Comparison of ENCODE assay signal across 1 fruit fly cellular context in the genomic region with DNA sequence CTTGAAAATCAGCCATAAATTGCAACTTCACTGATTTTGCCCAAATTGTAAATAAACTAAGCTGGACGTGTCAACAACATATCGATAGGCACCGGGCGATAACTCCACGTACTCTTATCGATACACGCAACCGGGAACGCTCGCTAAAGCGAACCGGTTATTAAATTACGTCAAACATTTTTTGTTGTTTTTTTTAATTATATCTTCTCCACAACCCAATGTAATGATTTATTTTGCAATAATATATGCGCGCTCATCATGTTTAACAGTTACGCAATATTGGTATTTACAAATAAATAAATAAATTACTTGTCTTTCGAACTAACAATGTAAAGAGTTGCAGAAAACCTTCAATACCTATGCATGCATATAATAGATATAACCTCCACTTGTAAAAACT.
TF ChIP-seq lines count a peak whose summit lies in the region.

A gene (minus strand): TSS at position 66 of the 400 bp plus-strand sequence.

TF ChIP-seq in whole organism, embryonic, 481 proteins besides CTCF, POLR2A, EP300 and RAD21 (continued from another document):
- TF ChIP-seq hb (GFP tag; IDR thresholded peaks at IDR 0.05; lab: Robert Waterston, UW; ENCODE audit: partially characterized antibody), result peak; percentile 85
- peak; percentile 26 for TF ChIP-seq lbe (GFP tag; optimal IDR thresholded peaks at IDR 0.05; lab: Kevin White, UChicago)
- no peak for TF ChIP-seq sim (GFP tag; IDR thresholded peaks at IDR 0.05; lab: Robert Waterston, UW)
- TF ChIP-seq aop (GFP tag; IDR thresholded peaks at IDR 0.05; lab: Robert Waterston, UW), result no peak
- TF ChIP-seq CG42726 (GFP tag; IDR thresholded peaks at IDR 0.05; lab: Robert Waterston, UW; ENCODE audit: partially characterized antibody), result peak; percentile 29; the same call in 1 of the 2 replicates
- peak; percentile 90 for TF ChIP-seq Dll (GFP tag; IDR thresholded peaks at IDR 0.05; lab: Robert Waterston, UW; ENCODE audit: partially characterized antibody)
- no peak for TF ChIP-seq Bteb2 (GFP tag; optimal IDR thresholded peaks at IDR 0.05; lab: Kevin White, UChicago)
- TF ChIP-seq CG4360 (GFP tag; IDR thresholded peaks at IDR 0.05; lab: Robert Waterston, UW), result peak; percentile 53; the same call in 1 of the 2 replicates
- TF ChIP-seq Fer3 (tag; optimal IDR thresholded peaks at IDR 0.05; lab: Kevin White, UChicago), result peak; percentile 31
- TF ChIP-seq CG3995 (GFP tag; optimal IDR thresholded peaks at IDR 0.05; lab: Kevin White, UChicago), result no peak
- peak; percentile 50; the same call in 1 of the 2 replicates for TF ChIP-seq lmd (GFP tag; IDR thresholded peaks at IDR 0.05; lab: Robert Waterston, UW)
- TF ChIP-seq slbo (GFP tag; IDR thresholded peaks at IDR 0.05; lab: Robert Waterston, UW), result no peak
- TF ChIP-seq Deaf1 (tag; optimal IDR thresholded peaks at IDR 0.05; lab: Kevin White, UChicago), result no peak
- peak; percentile 51 for TF ChIP-seq lab (GFP tag; optimal IDR thresholded peaks at IDR 0.05; lab: Kevin White, UChicago)
- TF ChIP-seq CG4730 (GFP tag; IDR thresholded peaks at IDR 0.05; lab: Robert Waterston, UW), result peak; percentile 24; the same call in 1 of the 2 replicates
- peak; percentile 76 for TF ChIP-seq CG16813 (GFP tag; IDR thresholded peaks at IDR 0.05; lab: Robert Waterston, UW; ENCODE audit: partially characterized antibody)
- TF ChIP-seq sob (GFP tag; IDR thresholded peaks at IDR 0.05; lab: Robert Waterston, UW), result peak; percentile 62
- TF ChIP-seq CG2199 (GFP tag; IDR thresholded peaks at IDR 0.05; lab: Robert Waterston, UW), result 0 out of 3 replicates have a peak, but pooled peaks have one; percentile 48
- peak; percentile 7 for TF ChIP-seq PHDP (tag; optimal IDR thresholded peaks at IDR 0.05; lab: Kevin White, UChicago)
- 0 out of 2 replicates have a peak, but pooled peaks have one; percentile 29 for TF ChIP-seq ara (GFP tag; IDR thresholded peaks at IDR 0.05; lab: Robert Waterston, UW)
- TF ChIP-seq Med (GFP tag; lab: Kevin White, UChicago), result peak; percentile 84
- TF ChIP-seq pb (GFP tag; optimal IDR thresholded peaks at IDR 0.05; lab: Kevin White, UChicago), result peak; percentile 7
- peak; percentile 71 for TF ChIP-seq nerfin-2 (GFP tag; IDR thresholded peaks at IDR 0.05; lab: Robert Waterston, UW; ENCODE audit: partially characterized antibody)
- TF ChIP-seq CG13287 (GFP tag; IDR thresholded peaks at IDR 0.05; lab: Robert Waterston, UW; ENCODE audit: partially characterized antibody), result peak; percentile 91
- TF ChIP-seq sd (tag; optimal IDR thresholded peaks at IDR 0.05; lab: Kevin White, UChicago), result no peak
- no peak for TF ChIP-seq gro (GFP tag; optimal IDR thresholded peaks at IDR 0.05; lab: Kevin White, UChicago)
- no peak for TF ChIP-seq Trl (optimal IDR thresholded peaks at IDR 0.05; lab: Kevin White, UChicago)
- TF ChIP-seq Trl (GFP tag; optimal IDR thresholded peaks at IDR 0.05; lab: Kevin White, UChicago), result peak; percentile 11
- peak; percentile 92 for TF ChIP-seq Dref (GFP tag; IDR thresholded peaks at IDR 0.05; lab: Robert Waterston, UW)
- 0 out of 2 replicates have a peak, but pooled peaks have one; percentile 8 for TF ChIP-seq CG11085 (GFP tag; IDR thresholded peaks at IDR 0.05; lab: Robert Waterston, UW)
- TF ChIP-seq CG7839 (tag; optimal IDR thresholded peaks at IDR 0.05; lab: Kevin White, UChicago), result peak; percentile 44
- peak; percentile 20 for TF ChIP-seq CG30403 (GFP tag; optimal IDR thresholded peaks at IDR 0.05; lab: Kevin White, UChicago)
- no peak for TF ChIP-seq toy (GFP tag; IDR thresholded peaks at IDR 0.05; lab: Robert Waterston, UW)
- TF ChIP-seq CG2129 (GFP tag; IDR thresholded peaks at IDR 0.05; lab: Robert Waterston, UW; ENCODE audit: partially characterized antibody), result peak; percentile 70
- TF ChIP-seq CG6683 (GFP tag; optimal IDR thresholded peaks at IDR 0.05; lab: Kevin White, UChicago), result no peak
- no peak for TF ChIP-seq prd (optimal IDR thresholded peaks at IDR 0.05; lab: Kevin White, UChicago)
- peak; percentile 48 for TF ChIP-seq prd (GFP tag; IDR thresholded peaks at IDR 0.05; lab: Robert Waterston, UW)
- TF ChIP-seq zfh2 (GFP tag; optimal IDR thresholded peaks at IDR 0.05; lab: Kevin White, UChicago), result peak; percentile 10
- peak in 1 of 2 experiments; percentile 88 for TF ChIP-seq Pdp1 (GFP tag; optimal IDR thresholded peaks at IDR 0.05; lab: Kevin White, UChicago)
- TF ChIP-seq CG33557 (GFP tag; optimal IDR thresholded peaks at IDR 0.05; lab: Kevin White, UChicago), result peak; percentile 11
- peak; percentile 30 for TF ChIP-seq tin (GFP tag; optimal IDR thresholded peaks at IDR 0.05; lab: Kevin White, UChicago)
- TF ChIP-seq CG7987 (GFP tag; optimal IDR thresholded peaks at IDR 0.05; lab: Kevin White, UChicago), result peak; percentile 11
- TF ChIP-seq CG4424 (GFP tag; optimal IDR thresholded peaks at IDR 0.05; lab: Kevin White, UChicago), result peak; percentile 41
- TF ChIP-seq stc (GFP tag; IDR thresholded peaks at IDR 0.05; lab: Robert Waterston, UW), result peak; percentile 43; the same call in 1 of the 2 replicates
- peak; percentile 25 for TF ChIP-seq CG14710 (tag; optimal IDR thresholded peaks at IDR 0.05; lab: Kevin White, UChicago)
- no peak for TF ChIP-seq pum (GFP tag; optimal IDR thresholded peaks at IDR 0.05; lab: Kevin White, UChicago)
- no peak for TF ChIP-seq CG17829 (tag; optimal IDR thresholded peaks at IDR 0.05; lab: Kevin White, UChicago)
- peak; percentile 14 for TF ChIP-seq CG4854 (GFP tag; optimal IDR thresholded peaks at IDR 0.05; lab: Kevin White, UChicago)
- TF ChIP-seq unpg (GFP tag; optimal IDR thresholded peaks at IDR 0.05; lab: Kevin White, UChicago), result peak; percentile 9
- TF ChIP-seq bab2 (GFP tag; optimal IDR thresholded peaks at IDR 0.05; lab: Kevin White, UChicago), result no peak
- peak; percentile 35; the same call in 1 of the 3 replicates for TF ChIP-seq CG6175 (GFP tag; IDR thresholded peaks at IDR 0.05; lab: Robert Waterston, UW)
- peak; percentile 81 for TF ChIP-seq knrl (GFP tag; IDR thresholded peaks at IDR 0.05; lab: Robert Waterston, UW; ENCODE audit: partially characterized antibody)
- TF ChIP-seq sna (GFP tag; IDR thresholded peaks at IDR 0.05; lab: Robert Waterston, UW; ENCODE audit: partially characterized antibody), result peak; percentile 88
- no peak for TF ChIP-seq Jarid2 (GFP tag; optimal IDR thresholded peaks at IDR 0.05; lab: Kevin White, UChicago)
- TF ChIP-seq unc-4 (GFP tag; IDR thresholded peaks at IDR 0.05; lab: Robert Waterston, UW; ENCODE audit: partially characterized antibody), result peak; percentile 83
- peak; percentile 48; the same call in 1 of the 2 replicates for TF ChIP-seq Ada2b (GFP tag; IDR thresholded peaks at IDR 0.05; lab: Robert Waterston, UW)
- TF ChIP-seq Dbx (GFP tag; IDR thresholded peaks at IDR 0.05; lab: Robert Waterston, UW), result peak; percentile 45; the same call in 1 of the 3 replicates
- TF ChIP-seq peb (GFP tag; IDR thresholded peaks at IDR 0.05; lab: Robert Waterston, UW), result no peak
- 0 out of 3 replicates have a peak, but pooled peaks have one; percentile 39 for TF ChIP-seq CG17361 (GFP tag; IDR thresholded peaks at IDR 0.05; lab: Robert Waterston, UW)
- peak; percentile 62 for TF ChIP-seq CG11247 (GFP tag; IDR thresholded peaks at IDR 0.05; lab: Robert Waterston, UW)
- TF ChIP-seq CkIIα-i1 (GFP tag; IDR thresholded peaks at IDR 0.05; lab: Robert Waterston, UW), result no peak
- TF ChIP-seq grau (tag; optimal IDR thresholded peaks at IDR 0.05; lab: Kevin White, UChicago), result peak; percentile 71
- TF ChIP-seq Nf-YA (GFP tag; IDR thresholded peaks at IDR 0.05; lab: Robert Waterston, UW), result 0 out of 2 replicates have a peak, but pooled peaks have one; percentile 25
- peak; percentile 1 for TF ChIP-seq CG1792 (GFP tag; optimal IDR thresholded peaks at IDR 0.05; lab: Kevin White, UChicago)
- peak; percentile 79 for TF ChIP-seq Rfx (GFP tag; IDR thresholded peaks at IDR 0.05; lab: Robert Waterston, UW)
- no peak for TF ChIP-seq ash1 (GFP tag; optimal IDR thresholded peaks at IDR 0.05; lab: Kevin White, UChicago)
- peak; percentile 29; the same call in 1 of the 2 replicates for TF ChIP-seq Rx (GFP tag; IDR thresholded peaks at IDR 0.05; lab: Robert Waterston, UW)
- no peak for TF ChIP-seq CG15073 (GFP tag; optimal IDR thresholded peaks at IDR 0.05; lab: Kevin White, UChicago)
- TF ChIP-seq lola (GFP tag; optimal IDR thresholded peaks at IDR 0.05; lab: Kevin White, UChicago), result no peak
- no peak for TF ChIP-seq maf-S (GFP tag; optimal IDR thresholded peaks at IDR 0.05; lab: Kevin White, UChicago)
- peak; percentile 6 for TF ChIP-seq CG2120 (GFP tag; optimal IDR thresholded peaks at IDR 0.05; lab: Kevin White, UChicago)
- peak; percentile 86 for TF ChIP-seq Scr (GFP tag; IDR thresholded peaks at IDR 0.05; lab: Robert Waterston, UW; ENCODE audit: partially characterized antibody)
- TF ChIP-seq pzg (GFP tag; optimal IDR thresholded peaks at IDR 0.05; lab: Kevin White, UChicago), result peak; percentile 43
- TF ChIP-seq CG7271 (tag; optimal IDR thresholded peaks at IDR 0.05; lab: Kevin White, UChicago), result peak; percentile 10
- TF ChIP-seq MBD-R2 (GFP tag; IDR thresholded peaks at IDR 0.05; lab: Robert Waterston, UW), result peak; percentile 85
- TF ChIP-seq nmo (GFP tag; optimal IDR thresholded peaks at IDR 0.05; lab: Kevin White, UChicago), result peak; percentile 26
- TF ChIP-seq CG18262 (tag; optimal IDR thresholded peaks at IDR 0.05; lab: Kevin White, UChicago), result no peak
- peak; percentile 47; the same call in 1 of the 2 replicates for TF ChIP-seq NFAT (GFP tag; IDR thresholded peaks at IDR 0.05; lab: Robert Waterston, UW)
- peak; percentile 15 for TF ChIP-seq repo (GFP tag; optimal IDR thresholded peaks at IDR 0.05; lab: Kevin White, UChicago)
- TF ChIP-seq mam (GFP tag; optimal IDR thresholded peaks at IDR 0.05; lab: Kevin White, UChicago), result peak; percentile 48
- peak; percentile 77 for TF ChIP-seq CG9437 (GFP tag; optimal IDR thresholded peaks at IDR 0.05; lab: Kevin White, UChicago)
- TF ChIP-seq bbx (GFP tag; IDR thresholded peaks at IDR 0.05; lab: Robert Waterston, UW; ENCODE audit: partially characterized antibody), result peak; percentile 92
- peak; percentile 4 for TF ChIP-seq Camta (GFP tag; optimal IDR thresholded peaks at IDR 0.05; lab: Kevin White, UChicago)
- peak; percentile 81 for TF ChIP-seq tna (GFP tag; IDR thresholded peaks at IDR 0.05; lab: Robert Waterston, UW; ENCODE audit: partially characterized antibody)
- TF ChIP-seq ind (GFP tag; optimal IDR thresholded peaks at IDR 0.05; lab: Kevin White, UChicago), result peak; percentile 31
- peak; percentile 78 for TF ChIP-seq hbn (GFP tag; IDR thresholded peaks at IDR 0.05; lab: Robert Waterston, UW; ENCODE audit: partially characterized antibody)
- TF ChIP-seq CG10147 (GFP tag; optimal IDR thresholded peaks at IDR 0.05; lab: Kevin White, UChicago), result peak; percentile 13
- peak; percentile 46 for TF ChIP-seq CG2116 (GFP tag; optimal IDR thresholded peaks at IDR 0.05; lab: Kevin White, UChicago)
- peak; percentile 21; the same call in 1 of the 2 replicates for TF ChIP-seq CG31441 (GFP tag; IDR thresholded peaks at IDR 0.05; lab: Robert Waterston, UW)
- TF ChIP-seq CG34224 (GFP tag; IDR thresholded peaks at IDR 0.05; lab: Robert Waterston, UW; ENCODE audit: partially characterized antibody), result peak; percentile 91
- no peak for TF ChIP-seq CG8281 (tag; optimal IDR thresholded peaks at IDR 0.05; lab: Kevin White, UChicago)
- peak; percentile 16 for TF ChIP-seq CG10267 (tag; optimal IDR thresholded peaks at IDR 0.05; lab: Kevin White, UChicago)
- TF ChIP-seq gsb (GFP tag; IDR thresholded peaks at IDR 0.05; lab: Robert Waterston, UW), result no peak
- TF ChIP-seq Nf-YC (tag; optimal IDR thresholded peaks at IDR 0.05; lab: Kevin White, UChicago), result peak; percentile 5
- TF ChIP-seq HmgZ (tag; optimal IDR thresholded peaks at IDR 0.05; lab: Kevin White, UChicago), result peak; percentile 31
- TF ChIP-seq amos (GFP tag; IDR thresholded peaks at IDR 0.05; lab: Robert Waterston, UW; ENCODE audit: partially characterized antibody), result peak; percentile 79
- peak; percentile 38 for TF ChIP-seq bcd (GFP tag; optimal IDR thresholded peaks at IDR 0.05; lab: Kevin White, UChicago)
- TF ChIP-seq Vsx1 (GFP tag; optimal IDR thresholded peaks at IDR 0.05; lab: Kevin White, UChicago), result peak; percentile 30
- TF ChIP-seq stwl (tag; optimal IDR thresholded peaks at IDR 0.05; lab: Kevin White, UChicago), result peak; percentile 83
- TF ChIP-seq vnd (GFP tag; IDR thresholded peaks at IDR 0.05; lab: Robert Waterston, UW; ENCODE audit: partially characterized antibody), result peak; percentile 78
- peak; percentile 71 for TF ChIP-seq Sry-δ (GFP tag; optimal IDR thresholded peaks at IDR 0.05; lab: Kevin White, UChicago)
- no peak for TF ChIP-seq CG10321 (GFP tag; IDR thresholded peaks at IDR 0.05; lab: Robert Waterston, UW)
- peak; percentile 85 for TF ChIP-seq Bgb (GFP tag; IDR thresholded peaks at IDR 0.05; lab: Robert Waterston, UW; ENCODE audit: partially characterized antibody)
- TF ChIP-seq Meics (GFP tag; optimal IDR thresholded peaks at IDR 0.05; lab: Kevin White, UChicago), result peak; percentile 44
- no peak for TF ChIP-seq bsh (GFP tag; optimal IDR thresholded peaks at IDR 0.05; lab: Kevin White, UChicago)
- no peak for TF ChIP-seq CG17186 (GFP tag; optimal IDR thresholded peaks at IDR 0.05; lab: Kevin White, UChicago)
- TF ChIP-seq kay (GFP tag; optimal IDR thresholded peaks at IDR 0.05; lab: Kevin White, UChicago), result peak; percentile 14
- TF ChIP-seq Fer1 (GFP tag; optimal IDR thresholded peaks at IDR 0.05; lab: Kevin White, UChicago), result no peak
- peak; percentile 32; the same call in 1 of the 2 replicates for TF ChIP-seq E2f2 (GFP tag; IDR thresholded peaks at IDR 0.05; lab: Robert Waterston, UW)
- peak; percentile 37 for TF ChIP-seq CG12769 (tag; optimal IDR thresholded peaks at IDR 0.05; lab: Kevin White, UChicago)
- TF ChIP-seq CG9727 (GFP tag; optimal IDR thresholded peaks at IDR 0.05; lab: Kevin White, UChicago), result peak; percentile 37
- no peak for TF ChIP-seq ttk (GFP tag; IDR thresholded peaks at IDR 0.05; lab: Robert Waterston, UW)
- peak; percentile 60; the same call in 1 of the 2 replicates for TF ChIP-seq inv (GFP tag; IDR thresholded peaks at IDR 0.05; lab: Robert Waterston, UW; ENCODE audit: partially characterized antibody)
- peak in 1 of 2 experiments; percentile 13 for TF ChIP-seq dpn (GFP tag; optimal IDR thresholded peaks at IDR 0.05; lab: Kevin White, UChicago)
- TF ChIP-seq CG6689 (GFP tag; IDR thresholded peaks at IDR 0.05; lab: Robert Waterston, UW), result 0 out of 2 replicates have a peak, but pooled peaks have one; percentile 21
- TF ChIP-seq CG18619 (GFP tag; optimal IDR thresholded peaks at IDR 0.05; lab: Kevin White, UChicago), result no peak
- TF ChIP-seq vvl (GFP tag; IDR thresholded peaks at IDR 0.05; lab: Robert Waterston, UW), result peak; percentile 60
